Worm (Caenorhabditis elegans) whole organism, young adult: ENCODE results near the gene C44C10.7.

ENCODE experiments used
- B0035.1 ChIP-seq: sonication (generic microtip); optimal IDR thresholded peaks from 2 replicates; lab custom pipeline; 2016; ENCODE audit warnings: missing genetic modification characterization, mild to moderate bottlenecking, missing compliant biosample characterization, missing genotype, missing genetic modification reagents
- hmg-1.2 ChIP-seq: fragments of 200-800 bp; sonication (Bioruptor generic); IDR thresholded peaks from 2 replicates; pipeline ENCODE4 v1.3.6; 2022; ENCODE audit warnings: missing genetic modification reagents, missing genetic modification characterization, missing compliant biosample characterization
- lin-54 ChIP-seq: fragments of 200-800 bp; sonication (Bioruptor generic); optimal IDR thresholded peaks from 2 replicates; lab custom pipeline; 2018; ENCODE audit warnings: mild to moderate bottlenecking, missing genetic modification characterization, missing compliant biosample characterization
- nfya-1 ChIP-seq: sonication (generic microtip); optimal IDR thresholded peaks from 2 replicates; lab custom pipeline; 2017; ENCODE audit warnings: antibody characterized with exemption, missing compliant biosample characterization, missing genetic modification characterization, borderline replicate concordance; ENCODE audit not compliant: insufficient read depth
- nhr-120 ChIP-seq: fragments of 200-800 bp; sonication (Bioruptor generic); IDR thresholded peaks from 2 replicates; pipeline ENCODE4 v1.3.6; 2022; ENCODE audit warnings: missing genetic modification characterization, missing compliant biosample characterization
- snpc-4 ChIP-seq, 5 experiments: fragments of 150-350 bp in 1 of 5; sonication (generic microtip) in 4 of 5; optimal IDR thresholded peaks; 2 replicates each; lab custom pipeline; 2014 to 2018; ENCODE audit warnings: missing genetic modification characterization in 5 of 5, missing biosample characterization in 3 of 5, antibody characterized with exemption in 2 of 5, mild to moderate bottlenecking in 2 of 5, missing compliant biosample characterization in 2 of 5, missing genotype in 2 of 5, moderate library complexity in 2 of 5, missing genetic modification reagents in 1 of 5
- zfh-2 ChIP-seq: fragments of 200-800 bp; sonication (Bioruptor generic); conservative IDR thresholded peaks from 2 replicates; pipeline ENCODE4 v1.3.6; 2022; ENCODE audit warnings: missing genetic modification reagents, missing genetic modification characterization, missing compliant biosample characterization

DNA sequence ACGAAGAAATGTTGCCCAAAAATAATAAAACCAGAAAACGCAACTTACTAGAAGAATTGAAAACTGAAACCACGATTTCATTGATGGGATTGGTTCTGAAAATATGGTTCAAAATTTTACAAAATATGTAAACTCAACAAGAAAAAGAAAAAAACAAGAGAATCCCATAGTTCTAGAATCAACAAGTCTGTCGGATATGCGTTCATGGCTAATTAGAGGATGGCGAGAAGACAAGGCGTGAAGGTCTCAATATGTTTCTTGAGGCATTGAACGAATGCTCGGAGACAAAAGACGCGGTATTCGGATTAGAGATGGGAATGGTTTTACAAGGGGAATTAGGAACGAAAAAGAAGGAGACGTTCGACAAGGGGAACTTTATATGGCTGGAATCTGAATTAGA, 37.3 kb downstream of the C44C10.7 start, which contains the start of gene cutl-11:
- no peak for TF ChIP-seq lin-54 (GFP tag; lab: Kevin White, UChicago)
- TF ChIP-seq snpc-4 (GFP tag; optimal IDR thresholded peaks at IDR 0.05; lab: Kevin White, UChicago), result no peak
- no peak for TF ChIP-seq snpc-4 (tag; optimal IDR thresholded peaks at IDR 0.05; lab: Kevin White, UChicago)
- no peak for TF ChIP-seq nhr-120 (GFP tag; lab: Robert Waterston, UW)
- no peak for TF ChIP-seq zfh-2 (GFP tag; lab: Robert Waterston, UW)
- no peak for TF ChIP-seq nfya-1 (tag; lab: Kevin White, UChicago)
- TF ChIP-seq B0035.1 (tag; lab: Kevin White, UChicago), result no peak
- no peak for TF ChIP-seq hmg-1.2
